Fruit fly (Drosophila melanogaster) whole organism, embryonic: Measurements from ENCODE around the gene CG1273.

Source experiments
- Adf1 ChIP-seq: fragments of 200-800 bp; sonication (Bioruptor generic); IDR thresholded peaks from 2 replicates; pipeline ENCODE4 v1.3.6; 2022; ENCODE audit warnings: missing biosample characterization, missing genetic modification characterization
- Antp ChIP-seq: fragments of 200-800 bp; sonication (Bioruptor generic); optimal IDR thresholded peaks from 3 replicates; lab custom pipeline; 2016; ENCODE audit warnings: missing biosample characterization, missing genetic modification characterization
- BEAF-32 ChIP-seq: fragments of 200-800 bp; sonication (Bioruptor generic); optimal IDR thresholded peaks from 3 replicates; lab custom pipeline; 2017; ENCODE audit warnings: missing biosample characterization, missing genetic modification characterization, mild to moderate bottlenecking, moderate library complexity, missing genetic modification reagents
- CG10209 ChIP-seq: fragments of 200-800 bp; sonication (Bioruptor generic); optimal IDR thresholded peaks from 3 replicates; lab custom pipeline; 2017; ENCODE audit warnings: missing biosample characterization, mild to moderate bottlenecking, missing genetic modification characterization, missing genetic modification reagents
- CG1024 ChIP-seq: fragments of 200-800 bp; sonication (Bioruptor generic); IDR thresholded peaks from 2 replicates; pipeline ENCODE4 v1.3.6; 2022; ENCODE audit warnings: missing biosample characterization, missing genetic modification characterization
- CG10979 ChIP-seq: fragments of 200-800 bp; sonication (Bioruptor generic); optimal IDR thresholded peaks from 2 replicates; lab custom pipeline; 2018; ENCODE audit warnings: missing biosample characterization, mild to moderate bottlenecking, missing genetic modification characterization, moderate library complexity
- CG11560 ChIP-seq: fragments of 200-800 bp; sonication (Bioruptor generic); IDR thresholded peaks from 3 replicates; pipeline ENCODE4 v1.3.6; 2022; ENCODE audit warnings: missing biosample characterization, missing genetic modification characterization
- CG11696 ChIP-seq: fragments of 200-800 bp; sonication (Bioruptor generic); IDR thresholded peaks from 2 replicates; pipeline ENCODE4 v1.3.6; 2022; ENCODE audit warnings: missing biosample characterization, missing genetic modification characterization
- CG12104 ChIP-seq: fragments of 200-800 bp; sonication (Bioruptor generic); optimal IDR thresholded peaks from 3 replicates; lab custom pipeline; 2016; ENCODE audit warnings: missing biosample characterization, missing genetic modification characterization
- CG12236 ChIP-seq: fragments of 200-800 bp; sonication (Bioruptor generic); optimal IDR thresholded peaks from 2 replicates; lab custom pipeline; 2016; ENCODE audit warnings: missing biosample characterization, missing genetic modification characterization
- CG13424 ChIP-seq: fragments of 200-800 bp; sonication (Bioruptor generic); optimal IDR thresholded peaks from 2 replicates; lab custom pipeline; 2019; ENCODE audit warnings: missing biosample characterization, mild to moderate bottlenecking, missing genetic modification characterization, moderate library complexity
- CG15479 ChIP-seq: fragments of 200-800 bp; sonication (Bioruptor generic); optimal IDR thresholded peaks from 3 replicates; lab custom pipeline; 2019; ENCODE audit warnings: missing biosample characterization, mild to moderate bottlenecking, missing genetic modification characterization, moderate library complexity
- CG18764 ChIP-seq: fragments of 200-800 bp; sonication (Bioruptor generic); optimal IDR thresholded peaks from 3 replicates; lab custom pipeline; 2016; ENCODE audit warnings: missing biosample characterization, missing genetic modification characterization
- CG2678 ChIP-seq: fragments of 200-800 bp; sonication (Bioruptor generic); optimal IDR thresholded peaks from 3 replicates; lab custom pipeline; 2019; ENCODE audit warnings: missing biosample characterization, mild to moderate bottlenecking, missing genetic modification characterization, moderate library complexity
- CG2712 ChIP-seq: fragments of 200-800 bp; optimal IDR thresholded peaks from 3 replicates; lab custom pipeline; 2019; ENCODE audit warnings: missing biosample characterization, mild to moderate bottlenecking, missing genetic modification characterization, moderate library complexity
- CG2889 ChIP-seq: fragments of 200-800 bp; sonication (Bioruptor generic); IDR thresholded peaks from 3 replicates; pipeline ENCODE4 v1.3.6; 2022; ENCODE audit warnings: missing biosample characterization, missing genetic modification characterization
- CG3065 ChIP-seq: fragments of 200-800 bp; sonication (Bioruptor generic); optimal IDR thresholded peaks from 2 replicates; lab custom pipeline; 2016; ENCODE audit warnings: missing biosample characterization, missing genetic modification characterization
- CG31441 ChIP-seq: fragments of 200-800 bp; sonication (Bioruptor generic); IDR thresholded peaks from 2 replicates; pipeline ENCODE4 v1.3.6; 2022; ENCODE audit warnings: missing biosample characterization, missing genetic modification characterization
- CG32532 ChIP-seq: fragments of 200-800 bp; sonication (Bioruptor generic); IDR thresholded peaks from 2 replicates; pipeline ENCODE4 v1.3.6; 2022; ENCODE audit warnings: missing biosample characterization, missing genetic modification characterization
- CG34422 ChIP-seq: fragments of 200-800 bp; sonication (Bioruptor generic); IDR thresholded peaks from 3 replicates; pipeline ENCODE4 v1.3.6; 2022; ENCODE audit warnings: missing biosample characterization, missing genetic modification characterization
- CG4360 ChIP-seq: fragments of 200-800 bp; sonication (Bioruptor generic); IDR thresholded peaks from 2 replicates; pipeline ENCODE4 v1.3.6; 2022; ENCODE audit warnings: missing biosample characterization, missing genetic modification characterization
- CG7357 ChIP-seq: fragments of 200-800 bp; sonication (Bioruptor generic); IDR thresholded peaks from 3 replicates; pipeline ENCODE4 v1.3.6; 2022; ENCODE audit warnings: missing biosample characterization, missing genetic modification characterization
- CG7786 ChIP-seq: fragments of 200-800 bp; sonication (Bioruptor generic); optimal IDR thresholded peaks from 2 replicates; lab custom pipeline; 2016; ENCODE audit warnings: missing biosample characterization, missing genetic modification characterization
- CoRest ChIP-seq: fragments of 200-800 bp; sonication (Bioruptor generic); optimal IDR thresholded peaks from 3 replicates; lab custom pipeline; 2018; ENCODE audit warnings: missing biosample characterization, mild to moderate bottlenecking, missing genetic modification characterization, moderate library complexity
- Dek ChIP-seq: fragments of 200-800 bp; sonication (Bioruptor generic); optimal IDR thresholded peaks from 3 replicates; lab custom pipeline; 2019; ENCODE audit warnings: missing biosample characterization, mild to moderate bottlenecking, missing genetic modification characterization, moderate library complexity
- Dip2 ChIP-seq: fragments of 200-800 bp; sonication (Bioruptor generic); IDR thresholded peaks from 2 replicates; pipeline ENCODE4 v1.3.6; 2022; ENCODE audit warnings: missing biosample characterization, missing genetic modification characterization
- Doc2 ChIP-seq: fragments of 200-800 bp; sonication (Bioruptor generic); IDR thresholded peaks from 2 replicates; pipeline ENCODE4 v1.3.6; 2022; ENCODE audit warnings: missing biosample characterization, missing genetic modification characterization
- Dp ChIP-seq: fragments of 200-800 bp; sonication (Bioruptor generic); optimal IDR thresholded peaks from 2 replicates; lab custom pipeline; 2018; ENCODE audit warnings: missing biosample characterization, mild to moderate bottlenecking, missing genetic modification characterization, moderate library complexity
- Eip74EF ChIP-seq, 2 experiments: fragments of 200-800 bp in 1 of 2; fragments of >200 bp in 1 of 2; sonication (Bioruptor generic) in 1 of 2; optimal IDR thresholded peaks; 2 replicates each; lab custom pipeline; 2017 to 2019; ENCODE audit warnings: missing biosample characterization in 2 of 2, missing genetic modification characterization in 2 of 2, mild to moderate bottlenecking in 1 of 2, moderate library complexity in 1 of 2
- Gug ChIP-seq: fragments of 200-800 bp; sonication (Bioruptor generic); IDR thresholded peaks from 4 replicates; pipeline ENCODE4 v1.3.6; 2022; ENCODE audit warnings: missing biosample characterization, missing genetic modification characterization
- Jarid2 ChIP-seq: fragments of 200-800 bp; sonication (Bioruptor generic); optimal IDR thresholded peaks from 3 replicates; lab custom pipeline; 2017; ENCODE audit warnings: mild to moderate bottlenecking, missing biosample characterization, missing genetic modification reagents, missing genetic modification characterization
- MBD-R2 ChIP-seq: fragments of 200-800 bp; sonication (Bioruptor generic); IDR thresholded peaks from 2 replicates; pipeline ENCODE4 v1.3.6; 2022; ENCODE audit warnings: missing biosample characterization, missing genetic modification characterization
- Max ChIP-seq: fragments of 200-800 bp; sonication (Bioruptor generic); optimal IDR thresholded peaks from 2 replicates; lab custom pipeline; 2016; ENCODE audit warnings: missing biosample characterization, mild to moderate bottlenecking, missing genetic modification characterization
- NC2α ChIP-seq: fragments of 200-800 bp; sonication (Bioruptor generic); optimal IDR thresholded peaks from 2 replicates; lab custom pipeline; 2016; ENCODE audit warnings: missing biosample characterization, missing genetic modification characterization
- Optix ChIP-seq: fragments of 200-800 bp; sonication (Bioruptor generic); IDR thresholded peaks from 3 replicates; pipeline ENCODE4 v1.3.6; 2022; ENCODE audit warnings: missing biosample characterization, missing genetic modification characterization
- Rx ChIP-seq: fragments of 200-800 bp; sonication (Bioruptor generic); IDR thresholded peaks from 2 replicates; pipeline ENCODE4 v1.3.6; 2022; ENCODE audit warnings: missing biosample characterization, missing genetic modification characterization
- Stat92E ChIP-seq, 3 experiments: fragments of >200 bp in 2 of 3; fragments of 200-800 bp in 1 of 3; sonication (Bioruptor generic) in 1 of 3; optimal IDR thresholded peaks; 2 replicates each; lab custom pipeline; 2017 to 2019; ENCODE audit warnings: missing biosample characterization in 3 of 3, missing genetic modification characterization in 3 of 3, mild to moderate bottlenecking in 1 of 3, moderate library complexity in 1 of 3
- Xbp1 ChIP-seq: fragments of 200-800 bp; sonication (Bioruptor generic); optimal IDR thresholded peaks from 3 replicates; lab custom pipeline; 2016; ENCODE audit warnings: missing biosample characterization, mild to moderate bottlenecking, missing genetic modification characterization
- ab ChIP-seq: fragments of 200-800 bp; sonication (Bioruptor generic); optimal IDR thresholded peaks from 2 replicates; lab custom pipeline; 2016; ENCODE audit warnings: missing biosample characterization, missing genetic modification characterization
- aop ChIP-seq: fragments of 200-800 bp; sonication (Bioruptor generic); IDR thresholded peaks from 2 replicates; pipeline ENCODE4 v1.3.6; 2022; ENCODE audit warnings: missing biosample characterization, missing genetic modification characterization
- ap ChIP-seq: fragments of 200-800 bp; sonication (Bioruptor generic); IDR thresholded peaks from 2 replicates; pipeline ENCODE4 v1.3.6; 2022; ENCODE audit warnings: missing biosample characterization, missing genetic modification characterization
- fd64A ChIP-seq: fragments of 200-800 bp; sonication (Bioruptor generic); optimal IDR thresholded peaks from 3 replicates; lab custom pipeline; 2018; ENCODE audit warnings: missing biosample characterization, mild to moderate bottlenecking, missing genetic modification characterization
- fru ChIP-seq: fragments of >200 bp; optimal IDR thresholded peaks from 2 replicates; lab custom pipeline; 2017
- gce ChIP-seq: fragments of 200-800 bp; sonication (Bioruptor generic); IDR thresholded peaks from 3 replicates; pipeline ENCODE4 v1.3.6; 2022; ENCODE audit warnings: missing biosample characterization, missing genetic modification characterization
- hbn ChIP-seq: fragments of 200-800 bp; sonication (Bioruptor generic); IDR thresholded peaks from 2 replicates; pipeline ENCODE4 v1.3.6; 2022; ENCODE audit warnings: missing biosample characterization, missing genetic modification characterization; ENCODE audit not compliant: partially characterized antibody
- ken ChIP-seq: fragments of 200-800 bp; sonication (Bioruptor generic); IDR thresholded peaks from 3 replicates; pipeline ENCODE4 v1.3.6; 2022; ENCODE audit warnings: missing biosample characterization, missing genetic modification characterization
- schlank ChIP-seq: fragments of 200-800 bp; sonication (Bioruptor generic); optimal IDR thresholded peaks from 2 replicates; lab custom pipeline; 2018; ENCODE audit warnings: missing biosample characterization, mild to moderate bottlenecking, missing genetic modification characterization
- sob ChIP-seq: fragments of 200-800 bp; sonication (Bioruptor generic); IDR thresholded peaks from 2 replicates; pipeline ENCODE4 v1.3.6; 2022; ENCODE audit warnings: missing biosample characterization, missing genetic modification characterization
- twi ChIP-seq: fragments of 200-800 bp; optimal IDR thresholded peaks from 2 replicates; lab custom pipeline; 2019; ENCODE audit warnings: missing biosample characterization, mild to moderate bottlenecking, missing genetic modification characterization, moderate library complexity
- vnd ChIP-seq: fragments of 200-800 bp; sonication (Bioruptor generic); IDR thresholded peaks from 3 replicates; pipeline ENCODE4 v1.3.6; 2022; ENCODE audit warnings: missing biosample characterization, missing genetic modification characterization; ENCODE audit not compliant: partially characterized antibody
- vvl ChIP-seq: fragments of 200-800 bp; sonication (Bioruptor generic); IDR thresholded peaks from 2 replicates; pipeline ENCODE4 v1.3.6; 2022; ENCODE audit warnings: missing biosample characterization, missing genetic modification characterization
- zen ChIP-seq: fragments of 200-800 bp; sonication (Bioruptor generic); optimal IDR thresholded peaks from 3 replicates; lab custom pipeline; 2018; ENCODE audit warnings: missing biosample characterization, mild to moderate bottlenecking, missing genetic modification characterization, moderate library complexity

Gene CG1273

dm6 chr3L:4242428-4242827, 21.1 kb upstream of the CG1273 start, which contains the start of gene pav (continued):
- TF ChIP-seq zen (tag; lab: Kevin White, UChicago) (peak; percentile 48), Stat92E (GFP tag; optimal IDR thresholded peaks at IDR 0.05; lab: Kevin White, UChicago) (peak in 1 of 3 experiments; percentile 42), CG7786 (GFP tag; lab: Kevin White, UChicago) (no peak), fd64A (GFP tag; lab: Kevin White, UChicago) (no peak), CG12236 (GFP tag; lab: Kevin White, UChicago) (no peak), MBD-R2 (GFP tag; lab: Robert Waterston, UW) (peak; percentile 63; the same call in 1 of the 2 replicates), fru (lab: Kevin White, UChicago) (no peak), Dp (peak; percentile 92), ap (GFP tag; lab: Robert Waterston, UW) (no peak), sob (GFP tag; lab: Robert Waterston, UW) (peak; percentile 49), Dip2 (GFP tag; lab: Robert Waterston, UW) (no peak), CG34422 (GFP tag; lab: Robert Waterston, UW) (0 out of 3 replicates have a peak, but pooled peaks have one; percentile 29), NC2α (no peak), CG15479 (GFP tag; lab: Kevin White, UChicago) (no peak), CG11560 (tag; lab: Robert Waterston, UW) (no peak), Doc2 (GFP tag; lab: Robert Waterston, UW) (no peak), hbn (GFP tag; lab: Robert Waterston, UW) (no peak), aop (GFP tag; lab: Robert Waterston, UW) (no peak), Rx (GFP tag; lab: Robert Waterston, UW) (peak; percentile 8; the same call in 1 of the 2 replicates), CG2889 (GFP tag; lab: Robert Waterston, UW) (no peak), vnd (GFP tag; lab: Robert Waterston, UW) (no peak), CG2712 (tag; lab: Kevin White, UChicago) (peak; percentile 71), Xbp1 (GFP tag; lab: Kevin White, UChicago) (peak; percentile 40), CG3065 (GFP tag; lab: Kevin White, UChicago) (no peak), CG7357 (GFP tag; lab: Robert Waterston, UW) (no peak), CoRest (peak; percentile 70), Max (GFP tag; lab: Kevin White, UChicago) (peak; percentile 27), CG11696 (GFP tag; lab: Robert Waterston, UW) (peak; percentile 97), Adf1 (0 out of 2 replicates have a peak, but pooled peaks have one; percentile 19), Eip74EF (GFP tag; optimal IDR thresholded peaks at IDR 0.05; lab: Kevin White, UChicago) (no peak), CG13424 (peak; percentile 53), twi (tag; lab: Kevin White, UChicago) (no peak), vvl (GFP tag; lab: Robert Waterston, UW) (peak; percentile 70), Optix (GFP tag; lab: Robert Waterston, UW) (no peak), CG1024 (GFP tag; lab: Robert Waterston, UW) (0 out of 2 replicates have a peak, but pooled peaks have one; percentile 18), ab (GFP tag; lab: Kevin White, UChicago) (no peak), CG4360 (no peak), CG2678 (no peak), gce (GFP tag; lab: Robert Waterston, UW) (no peak), CG18764 (GFP tag; lab: Kevin White, UChicago) (no peak), CG32532 (peak; percentile 82), Gug (GFP tag; lab: Robert Waterston, UW) (no peak), Antp (no peak), Dek (tag; lab: Kevin White, UChicago) (peak; percentile 35), CG10979 (tag; lab: Kevin White, UChicago) (peak; percentile 41), BEAF-32 (GFP tag; lab: Kevin White, UChicago) (peak; percentile 47), CG10209 (GFP tag; lab: Kevin White, UChicago) (no peak), Jarid2 (GFP tag; lab: Kevin White, UChicago) (no peak), ken (no peak), CG31441 (GFP tag; lab: Robert Waterston, UW) (no peak; the same call in 1 of the 2 replicates), schlank (tag; lab: Kevin White, UChicago) (no peak), CG12104 (GFP tag; lab: Kevin White, UChicago) (peak; percentile 18)
